Fruit fly (Drosophila melanogaster) Kc167 (cell line): Measurements from ENCODE around the gene Rab8.

Experiments used
- Myc ChIP-seq: fragments of >200 bp; optimal IDR thresholded peaks from 2 replicates; lab custom pipeline; 2017; ENCODE audit warnings: missing external identifiers
- Sin3A ChIP-seq: fragments of >200 bp; optimal IDR thresholded peaks from 2 replicates; lab custom pipeline; 2018; ENCODE audit warnings: missing external identifiers
- h ChIP-seq: fragments of >200 bp; optimal IDR thresholded peaks from 3 replicates; lab custom pipeline; 2018; ENCODE audit warnings: missing external identifiers
- insv ChIP-seq: fragments of >200 bp; optimal IDR thresholded peaks from 3 replicates; lab custom pipeline; 2018; ENCODE audit warnings: missing external identifiers
- psq ChIP-seq: fragments of >200 bp; optimal IDR thresholded peaks from 2 replicates; lab custom pipeline; 2017; ENCODE audit warnings: missing external identifiers
- ttk ChIP-seq: sonication (Bioruptor generic); optimal IDR thresholded peaks from 2 replicates; lab custom pipeline; 2017; ENCODE audit warnings: missing external identifiers

The Rab8 gene

dm6 chr3L:19836375-19836937, 34.4 kb downstream of the Rab8 start, which contains the start of gene kto:
Gene kto (plus strand): TSS chr3L:19836614.
- TF ChIP-seq insv (lab: Kevin White, UChicago) (no peak), psq (lab: Kevin White, UChicago) (no peak), Myc (lab: Kevin White, UChicago) (no peak), Sin3A (lab: Kevin White, UChicago) (no peak), h (no peak)

dm6 chr3L:19834143-19834794, 36.6 kb downstream of the Rab8 start, which contains the start of the genes trc and CG32221:
Gene trc (minus strand): TSS chr3L:19834304.
Gene CG32221 (plus strand): TSS chr3L:19834670.
- no peak for TF ChIP-seq Myc (lab: Kevin White, UChicago)
- TF ChIP-seq Sin3A (lab: Kevin White, UChicago) = no peak
- no peak for TF ChIP-seq ttk (lab: Kevin White, UChicago)
- TF ChIP-seq insv (lab: Kevin White, UChicago) = no peak
- TF ChIP-seq h = no peak
- TF ChIP-seq psq (lab: Kevin White, UChicago) = no peak

dm6 chr3L:19833227-19833626, 37.7 kb downstream of the Rab8 start:
- TF ChIP-seq Sin3A (lab: Kevin White, UChicago) = no peak
- no peak for TF ChIP-seq psq (lab: Kevin White, UChicago)
- no peak for TF ChIP-seq h
- TF ChIP-seq insv (lab: Kevin White, UChicago) = no peak
- no peak for TF ChIP-seq Myc (lab: Kevin White, UChicago)

DNA sequence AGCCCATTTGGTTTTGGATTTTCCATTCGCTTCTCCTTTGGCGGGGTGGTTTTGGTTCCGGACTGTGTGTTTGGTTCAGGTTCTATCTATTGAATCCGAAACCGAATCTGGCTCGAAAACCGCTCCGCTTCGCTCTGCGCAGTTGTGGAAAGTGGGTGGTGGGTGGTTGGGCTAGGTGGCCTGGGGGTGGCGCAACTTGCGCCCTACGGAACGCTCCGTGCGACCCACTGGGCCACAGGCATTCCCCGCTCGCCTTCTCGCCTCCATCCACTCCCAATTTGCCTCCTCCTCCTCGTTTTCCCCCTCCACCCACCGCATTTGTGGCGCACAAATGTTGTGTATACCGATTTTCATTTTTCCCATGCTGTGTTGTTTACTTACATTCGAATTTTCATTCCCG, 52.2 kb downstream of the Rab8 start:
- no peak for TF ChIP-seq Myc (lab: Kevin White, UChicago)
- no peak for TF ChIP-seq h
- no peak for TF ChIP-seq Sin3A (lab: Kevin White, UChicago)
- TF ChIP-seq ttk (lab: Kevin White, UChicago) = no peak
- TF ChIP-seq psq (lab: Kevin White, UChicago) = no peak
- TF ChIP-seq insv (lab: Kevin White, UChicago) = no peak

- TF ChIP-seq Myc (lab: Kevin White, UChicago) = no peak
- TF ChIP-seq ttk (lab: Kevin White, UChicago) = no peak
Measured at dm6 chr3L:19817807-19818531, 52.9 kb downstream of the Rab8 start, which contains the start of the genes Fibp and Deaf1. Gene Fibp (minus strand): TSS chr3L:19817967. Gene Deaf1 (plus strand): TSS chr3L:19818174.
